Worm (Caenorhabditis elegans) whole organism, L4 larva: ENCODE results near the gene Y69E1A.5.
A peak's percentile ranks its signal among the peaks of the same experiment; 100 is the strongest.

ENCODE experiments used
- D1046.2 ChIP-seq: fragments of 200-800 bp; sonication (Bioruptor generic); IDR thresholded peaks from 2 replicates; pipeline ENCODE4 v1.3.6; 2022; ENCODE audit warnings: missing genetic modification characterization, missing compliant biosample characterization
- R02D3.7 ChIP-seq: fragments of 150-350 bp; sonication (generic microtip); optimal IDR thresholded peaks from 3 replicates; lab custom pipeline; 2014; ENCODE audit warnings: missing biosample characterization, missing genetic modification characterization
- T20F7.1 ChIP-seq: fragments of 200-800 bp; sonication (Bioruptor generic); optimal IDR thresholded peaks from 2 replicates; lab custom pipeline; 2018; ENCODE audit warnings: mild to moderate bottlenecking, missing genetic modification characterization, missing compliant biosample characterization
- T26A8.4 ChIP-seq: fragments of 200-800 bp; sonication (Bioruptor generic); IDR thresholded peaks from 2 replicates; pipeline ENCODE4 v1.3.6; 2022; ENCODE audit warnings: missing genetic modification characterization, missing compliant biosample characterization
- Y48G9A.11 ChIP-seq: fragments of 200-800 bp; sonication (Bioruptor generic); IDR thresholded peaks from 2 replicates; pipeline ENCODE4 v1.3.6; 2022; ENCODE audit warnings: missing genetic modification reagents, missing genetic modification characterization, missing compliant biosample characterization
- ZK337.2 ChIP-seq: fragments of 200-800 bp; sonication (Bioruptor generic); IDR thresholded peaks from 2 replicates; pipeline ENCODE4 v1.3.6; 2022; ENCODE audit warnings: missing genetic modification reagents, missing genetic modification characterization, missing compliant biosample characterization
- ZK546.5 ChIP-seq, 2 experiments: sonication (generic microtip); optimal IDR thresholded peaks; 2 replicates each; lab custom pipeline; 2017; ENCODE audit warnings: missing biosample characterization in 2 of 2, missing genetic modification characterization in 2 of 2
- ceh-62 ChIP-seq: sonication (generic microtip); optimal IDR thresholded peaks from 2 replicates; lab custom pipeline; 2017; ENCODE audit warnings: missing biosample characterization, missing genetic modification characterization
- cey-2 ChIP-seq: sonication (generic microtip); optimal IDR thresholded peaks from 3 replicates; lab custom pipeline; 2017; ENCODE audit warnings: missing genetic modification characterization, mild to moderate bottlenecking, missing compliant biosample characterization, antibody characterized with exemption, borderline replicate concordance; ENCODE audit not compliant: insufficient read depth
- daf-12 ChIP-seq: fragments of 150-350 bp; optimal IDR thresholded peaks from 2 replicates; lab custom pipeline; 2014; ENCODE audit warnings: missing biosample characterization, missing genetic modification reagents, missing genetic modification characterization
- daf-16 ChIP-seq, 3 experiments: sonication (generic microtip); optimal IDR thresholded peaks; 2 replicates each; lab custom pipeline; 2016 to 2017; ENCODE audit warnings: missing genetic modification characterization in 3 of 3, missing genetic modification reagents in 3 of 3, mild to moderate bottlenecking in 2 of 3, missing compliant biosample characterization in 2 of 3, missing biosample characterization in 1 of 3, moderate library complexity in 1 of 3
- daf-19 ChIP-seq: fragments of 200-800 bp; sonication (Bioruptor generic); conservative IDR thresholded peaks from 2 replicates; pipeline ENCODE4 v1.3.6; 2022; ENCODE audit warnings: missing genetic modification characterization, missing compliant biosample characterization
- dmd-9 ChIP-seq: fragments of 200-800 bp; sonication (Bioruptor generic); IDR thresholded peaks from 2 replicates; pipeline ENCODE4 v1.3.6; 2022; ENCODE audit warnings: missing genetic modification reagents, missing genetic modification characterization, missing compliant biosample characterization
- dve-1 ChIP-seq: sonication (generic microtip); optimal IDR thresholded peaks from 2 replicates; lab custom pipeline; 2017; ENCODE audit warnings: antibody characterized with exemption, mild to moderate bottlenecking, missing genetic modification characterization, missing compliant biosample characterization; ENCODE audit not compliant: insufficient read depth
- jun-1 ChIP-seq: fragments of 150-350 bp; optimal IDR thresholded peaks from 2 replicates; lab custom pipeline; 2014; ENCODE audit warnings: missing biosample characterization, missing genetic modification reagents, missing genetic modification characterization
- lin-39 ChIP-seq: fragments of 150-350 bp; optimal IDR thresholded peaks from 2 replicates; lab custom pipeline; 2014; ENCODE audit warnings: missing biosample characterization, missing genetic modification reagents, missing genetic modification characterization
- lir-3 ChIP-seq: sonication (generic microtip); optimal IDR thresholded peaks from 2 replicates; lab custom pipeline; 2016; ENCODE audit warnings: mild to moderate bottlenecking, missing genetic modification characterization, missing compliant biosample characterization
- lsy-2 ChIP-seq, 2 experiments: fragments of 150-350 bp in 1 of 2; sonication (generic microtip) in 1 of 2; optimal IDR thresholded peaks; 2 replicates each; lab custom pipeline; 2014 to 2017; ENCODE audit warnings: missing biosample characterization in 2 of 2, missing genetic modification characterization in 2 of 2
- mdl-1 ChIP-seq, 2 experiments: fragments of 150-350 bp in 1 of 2; sonication (generic microtip) in 1 of 2; optimal IDR thresholded peaks; 2 replicates each; lab custom pipeline; 2014 to 2017; ENCODE audit warnings: missing biosample characterization in 2 of 2, missing genetic modification characterization in 2 of 2
- nhr-11 ChIP-seq: fragments of 150-350 bp; optimal IDR thresholded peaks from 2 replicates; lab custom pipeline; 2014; ENCODE audit warnings: missing biosample characterization, missing genetic modification characterization
- nhr-28 ChIP-seq: fragments of 150-350 bp; optimal IDR thresholded peaks from 2 replicates; lab custom pipeline; 2014; ENCODE audit warnings: missing biosample characterization, missing genetic modification characterization
- nhr-41 ChIP-seq: fragments of 200-800 bp; sonication (Bioruptor generic); IDR thresholded peaks from 2 replicates; pipeline ENCODE4 v1.3.6; 2022; ENCODE audit warnings: missing genetic modification reagents, missing genetic modification characterization, missing compliant biosample characterization
- nhr-42 ChIP-seq: fragments of 200-800 bp; sonication (Bioruptor generic); IDR thresholded peaks from 2 replicates; pipeline ENCODE4 v1.3.6; 2022; ENCODE audit warnings: missing genetic modification characterization, missing compliant biosample characterization
- nhr-77 ChIP-seq: fragments of 150-350 bp; optimal IDR thresholded peaks from 2 replicates; lab custom pipeline; 2014; ENCODE audit warnings: missing biosample characterization, missing genetic modification characterization
- php-3 ChIP-seq: fragments of 200-800 bp; sonication (Bioruptor generic); IDR thresholded peaks from 2 replicates; pipeline ENCODE4 v1.3.6; 2022; ENCODE audit warnings: missing genetic modification reagents, missing genetic modification characterization, missing compliant biosample characterization
- saeg-2 ChIP-seq: fragments of 200-800 bp; sonication (Bioruptor generic); IDR thresholded peaks from 2 replicates; pipeline ENCODE4 v1.3.6; 2022; ENCODE audit warnings: missing genetic modification reagents, missing genetic modification characterization, missing compliant biosample characterization
- set-16 ChIP-seq: fragments of 200-800 bp; sonication (Bioruptor generic); IDR thresholded peaks from 2 replicates; pipeline ENCODE4 v1.3.6; 2022; ENCODE audit warnings: missing genetic modification reagents, missing genetic modification characterization, missing compliant biosample characterization
- skn-1 ChIP-seq: fragments of 150-350 bp; optimal IDR thresholded peaks from 2 replicates; lab custom pipeline; 2014; ENCODE audit warnings: missing biosample characterization, missing genetic modification characterization
- tag-97 ChIP-seq: fragments of 200-800 bp; sonication (Bioruptor generic); IDR thresholded peaks from 2 replicates; pipeline ENCODE4 v1.3.6; 2022; ENCODE audit warnings: missing genetic modification characterization, missing compliant biosample characterization
- unc-62 ChIP-seq, 3 experiments: fragments of 150-350 bp in 1 of 3; sonication (generic microtip); optimal IDR thresholded peaks in 2 of 3; peaks in 1 of 3; 1 replicate in 1 of 3; 2 replicates in 2 of 3; lab custom pipeline; 2014 to 2017; ENCODE audit warnings: missing biosample characterization in 3 of 3, missing genetic modification characterization in 3 of 3, missing genetic modification reagents in 3 of 3, missing genotype in 1 of 3
- zfp-2 ChIP-seq: sonication (generic microtip); optimal IDR thresholded peaks from 2 replicates; lab custom pipeline; 2016; ENCODE audit warnings: mild to moderate bottlenecking, missing genetic modification characterization, missing compliant biosample characterization

Y69E1A.5 gene

ce11 chrIV:10957583-10958229 is at the start of gene Y69E1A.5:
Y69E1A.5 (minus strand) TSS chrIV:10957655.
- TF ChIP-seq daf-16 (GFP tag; optimal IDR thresholded peaks at IDR 0.05; lab: Kevin White, UChicago) = peak in 1 of 2 experiments; percentile 41
- TF ChIP-seq daf-16 (tag; optimal IDR thresholded peaks at IDR 0.05; lab: Kevin White, UChicago) = no peak
- peak in 1 of 2 experiments; percentile 97 for TF ChIP-seq unc-62 (GFP tag; optimal IDR thresholded peaks at IDR 0.05 in 1 of 2; lab: Kevin White, UChicago)
- TF ChIP-seq unc-62 (tag; optimal IDR thresholded peaks at IDR 0.05; lab: Kevin White, UChicago) = no peak
- TF ChIP-seq daf-12 = no peak
- TF ChIP-seq, all 104 proteins: peak for 2

ce11 chrIV:11006868-11007267 is 49.4 kb upstream of the Y69E1A.5 start:
- no peak for TF ChIP-seq lin-39 (tag; lab: Kevin White, UChicago)
- no peak for TF ChIP-seq ceh-62
- TF ChIP-seq unc-62 (GFP tag; optimal IDR thresholded peaks at IDR 0.05 in 1 of 2; lab: Kevin White, UChicago) = peak in 1 of 2 experiments; percentile 66
- TF ChIP-seq unc-62 (tag; optimal IDR thresholded peaks at IDR 0.05; lab: Kevin White, UChicago) = no peak
- peak; percentile 18 for TF ChIP-seq nhr-28 (tag; lab: Kevin White, UChicago)
- peak; percentile 48 for TF ChIP-seq dve-1 (tag; lab: Kevin White, UChicago)

- TF ChIP-seq T26A8.4 (GFP tag; lab: Robert Waterston, UW) (no peak), nhr-11 (tag; lab: Kevin White, UChicago) (peak; percentile 76), daf-12 (no peak), ZK546.5 (tag; optimal IDR thresholded peaks at IDR 0.05; lab: Kevin White, UChicago) (no peak), T20F7.1 (GFP tag; lab: Kevin White, UChicago) (no peak), Y48G9A.11 (GFP tag; lab: Robert Waterston, UW) (no peak), jun-1 (tag; lab: Kevin White, UChicago) (no peak), lsy-2 (tag; optimal IDR thresholded peaks at IDR 0.05; lab: Kevin White, UChicago) (peak in 1 of 2 experiments; percentile 3), daf-19 (no peak)
Measured at ce11 chrIV:11006383-11006782, 48.9 kb upstream of the Y69E1A.5 start.

ce11 chrIV:11004273-11004672 is 46.8 kb upstream of the Y69E1A.5 start, which contains the start of gene F13H10.1:
F13H10.1 (plus strand) TSS chrIV:11004573.
- TF ChIP-seq lsy-2 (tag; optimal IDR thresholded peaks at IDR 0.05; lab: Kevin White, UChicago) (no peak), mdl-1 (tag; optimal IDR thresholded peaks at IDR 0.05; lab: Kevin White, UChicago) (no peak), R02D3.7 (tag; lab: Kevin White, UChicago) (no peak), skn-1 (tag; lab: Kevin White, UChicago) (no peak), lir-3 (no peak), ZK337.2 (GFP tag; lab: Robert Waterston, UW) (no peak), set-16 (GFP tag; lab: Robert Waterston, UW) (no peak), nhr-42 (GFP tag; lab: Robert Waterston, UW) (no peak), dmd-9 (GFP tag; lab: Robert Waterston, UW) (no peak), cey-2 (no peak), tag-97 (GFP tag; lab: Robert Waterston, UW) (no peak), nhr-41 (no peak), nhr-77 (tag; lab: Kevin White, UChicago) (no peak), D1046.2 (GFP tag; lab: Robert Waterston, UW) (no peak), ceh-62 (no peak), zfp-2 (tag; lab: Kevin White, UChicago) (no peak)

- no peak for TF ChIP-seq saeg-2 (GFP tag; lab: Robert Waterston, UW)
- no peak for TF ChIP-seq daf-16 (GFP tag; optimal IDR thresholded peaks at IDR 0.05; lab: Kevin White, UChicago)
- no peak for TF ChIP-seq daf-16 (tag; optimal IDR thresholded peaks at IDR 0.05; lab: Kevin White, UChicago)
- TF ChIP-seq php-3 (GFP tag; lab: Robert Waterston, UW) = no peak
Measured at ce11 chrIV:11001614-11002013, 44.2 kb upstream of the Y69E1A.5 start, which contains the start of gene F13H10.9. F13H10.9 (plus strand) TSS chrIV:11001914.
